Fruit fly (Drosophila melanogaster): Measurements from ENCODE around the gene CG14200.

Gene CG14200

dm6 chrX:19494830-19495610, at the start of gene CG14200, which contains the start of the genes ksh and Pfrx:
Gene CG14200 (plus strand): TSS chrX:19495505.
Gene ksh (minus strand): TSS chrX:19494992.
Gene Pfrx (plus strand): TSS chrX:19495505.
- TF ChIP-seq psq (optimal IDR thresholded peaks at IDR 0.05) (no peak), usp (GFP tag; optimal IDR thresholded peaks at IDR 0.05) (no peak)

dm6 chrX:19448297-19448696, 47.0 kb upstream of the CG14200 start:
- no peak for TF ChIP-seq CG8478 (optimal IDR thresholded peaks at IDR 0.05)

dm6 chrX:19453138-19453537, 42.2 kb upstream of the CG14200 start:
- no peak for TF ChIP-seq pan (optimal IDR thresholded peaks at IDR 0.05)
- no peak for TF ChIP-seq usp (GFP tag; optimal IDR thresholded peaks at IDR 0.05)
- no peak for TF ChIP-seq Dll (optimal IDR thresholded peaks at IDR 0.05)
- TF ChIP-seq psq (optimal IDR thresholded peaks at IDR 0.05), result no peak
- TF ChIP-seq EcR (GFP tag; optimal IDR thresholded peaks at IDR 0.05), result no peak
- no peak for TF ChIP-seq CG8478 (optimal IDR thresholded peaks at IDR 0.05)

dm6 chrX:19461630-19462029, 33.7 kb upstream of the CG14200 start:
- TF ChIP-seq EcR (GFP tag; optimal IDR thresholded peaks at IDR 0.05), result no peak
- no peak for TF ChIP-seq usp (GFP tag; optimal IDR thresholded peaks at IDR 0.05)
- no peak for TF ChIP-seq Dll (optimal IDR thresholded peaks at IDR 0.05)
- TF ChIP-seq psq (optimal IDR thresholded peaks at IDR 0.05), result no peak
- no peak for TF ChIP-seq pan (optimal IDR thresholded peaks at IDR 0.05)
- TF ChIP-seq CG8478 (optimal IDR thresholded peaks at IDR 0.05), result no peak

dm6 chrX:19474763-19475162, 20.5 kb upstream of the CG14200 start, which contains the start of gene narya:
Gene narya (plus strand): TSS chrX:19475063.
- TF ChIP-seq CG8478 (optimal IDR thresholded peaks at IDR 0.05) (no peak), pan (optimal IDR thresholded peaks at IDR 0.05) (no peak), psq (optimal IDR thresholded peaks at IDR 0.05) (no peak)

- TF ChIP-seq psq (optimal IDR thresholded peaks at IDR 0.05), result no peak
- no peak for TF ChIP-seq CG8478 (optimal IDR thresholded peaks at IDR 0.05)
- no peak for TF ChIP-seq usp (GFP tag; optimal IDR thresholded peaks at IDR 0.05)
- TF ChIP-seq EcR (GFP tag; optimal IDR thresholded peaks at IDR 0.05), result no peak
- TF ChIP-seq Dll (optimal IDR thresholded peaks at IDR 0.05), result no peak
- TF ChIP-seq pan (optimal IDR thresholded peaks at IDR 0.05), result no peak
These were observed 16.2 kb upstream of the CG14200 start, which contains the start of gene CG32533 for dm6 chrX:19479134-19479533. Gene CG32533 (minus strand): TSS chrX:19479411.

- TF ChIP-seq EcR (GFP tag; optimal IDR thresholded peaks at IDR 0.05) (no peak), CG8478 (optimal IDR thresholded peaks at IDR 0.05) (no peak), Dll (optimal IDR thresholded peaks at IDR 0.05) (no peak), usp (GFP tag; optimal IDR thresholded peaks at IDR 0.05) (no peak), pan (optimal IDR thresholded peaks at IDR 0.05) (no peak), psq (optimal IDR thresholded peaks at IDR 0.05) (no peak)
These were observed 15.4 kb upstream of the CG14200 start, which contains the start of the genes Naa15-16 and mRpS14 for dm6 chrX:19479869-19480326. Gene Naa15-16 (plus strand): TSS chrX:19479984. Gene mRpS14 (minus strand): TSS chrX:19480238.

- TF ChIP-seq psq (optimal IDR thresholded peaks at IDR 0.05) (no peak), pan (optimal IDR thresholded peaks at IDR 0.05) (no peak), EcR (GFP tag; optimal IDR thresholded peaks at IDR 0.05) (no peak), Dll (optimal IDR thresholded peaks at IDR 0.05) (no peak), usp (GFP tag; optimal IDR thresholded peaks at IDR 0.05) (no peak), CG8478 (optimal IDR thresholded peaks at IDR 0.05) (no peak)
These were observed 14.7 kb upstream of the CG14200 start for dm6 chrX:19480544-19481127.

dm6 chrX:19485057-19485456, 10.2 kb upstream of the CG14200 start:
- no peak for TF ChIP-seq CG8478 (optimal IDR thresholded peaks at IDR 0.05)
- TF ChIP-seq usp (GFP tag; optimal IDR thresholded peaks at IDR 0.05), result no peak
- no peak for TF ChIP-seq pan (optimal IDR thresholded peaks at IDR 0.05)
- TF ChIP-seq EcR (GFP tag; optimal IDR thresholded peaks at IDR 0.05), result no peak
- no peak for TF ChIP-seq psq (optimal IDR thresholded peaks at IDR 0.05)
- TF ChIP-seq Dll (optimal IDR thresholded peaks at IDR 0.05), result no peak

- TF ChIP-seq usp (GFP tag; optimal IDR thresholded peaks at IDR 0.05) (no peak), pan (optimal IDR thresholded peaks at IDR 0.05) (no peak), Dll (optimal IDR thresholded peaks at IDR 0.05) (no peak), psq (optimal IDR thresholded peaks at IDR 0.05) (no peak), EcR (GFP tag; optimal IDR thresholded peaks at IDR 0.05) (no peak), CG8478 (optimal IDR thresholded peaks at IDR 0.05) (no peak)
These were observed 3.2 kb upstream of the CG14200 start, which contains the start of the genes pcm and ND-18 for dm6 chrX:19491984-19492584. Gene pcm (minus strand): TSS chrX:19492011. Gene ND-18 (plus strand): TSS chrX:19492421.

- TF ChIP-seq usp (GFP tag; optimal IDR thresholded peaks at IDR 0.05) (no peak), pan (optimal IDR thresholded peaks at IDR 0.05) (no peak), EcR (GFP tag; optimal IDR thresholded peaks at IDR 0.05) (no peak), Dll (optimal IDR thresholded peaks at IDR 0.05) (no peak), psq (optimal IDR thresholded peaks at IDR 0.05) (no peak), CG8478 (optimal IDR thresholded peaks at IDR 0.05) (no peak)
These were observed 1.0 kb upstream of the CG14200 start, which contains the start of gene CG12204 for dm6 chrX:19494285-19494684. Gene CG12204 (minus strand): TSS chrX:19494401.

Measured in whole organism.